Worm (Caenorhabditis elegans): ENCODE measurements around the gene glr-2.

DNA sequence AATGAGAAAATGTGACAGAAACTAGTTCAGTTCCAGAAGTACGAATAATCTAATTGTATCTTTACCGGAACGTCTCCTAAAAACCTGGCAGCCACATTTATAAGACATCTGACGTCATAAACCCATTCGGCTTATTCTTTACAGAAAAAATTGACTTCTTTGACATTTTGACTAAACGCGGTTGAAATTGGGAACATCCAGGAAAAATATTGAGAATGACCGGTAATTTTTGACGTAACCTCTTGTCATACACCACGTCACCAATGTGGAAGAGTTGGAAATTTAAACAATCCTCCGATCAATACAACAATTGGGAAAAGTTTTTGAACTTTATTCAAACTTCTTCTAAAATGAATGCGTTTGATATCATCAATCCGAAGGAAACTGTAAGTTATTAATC is 53.7 kb downstream of the glr-2 start, which contains the start of gene ZK418.2:
- TF ChIP-seq B0310.2 (tag; optimal IDR thresholded peaks at IDR 0.05), result no peak
- no peak for TF ChIP-seq aly-1 (tag; optimal IDR thresholded peaks at IDR 0.05)
- no peak for TF ChIP-seq ama-1 (optimal IDR thresholded peaks at IDR 0.05)
- no peak for TF ChIP-seq hmg-4 (GFP tag; optimal IDR thresholded peaks at IDR 0.05)
- TF ChIP-seq tbx-37 (GFP tag; conservative IDR thresholded peaks at IDR 0.05), result no peak
- no peak for TF ChIP-seq ets-7 (tag; optimal IDR thresholded peaks at IDR 0.05)

Data from whole organism, early embryonic.